Fruit fly (Drosophila melanogaster) whole organism, embryonic: ENCODE results near the gene Patsas.

Source experiments
- CG31365 ChIP-seq: fragments of 200-800 bp; sonication (Bioruptor generic); optimal IDR thresholded peaks from 2 replicates; lab custom pipeline; 2018; ENCODE audit warnings: missing biosample characterization, mild to moderate bottlenecking, missing genetic modification characterization
- CG6765 ChIP-seq: fragments of 200-800 bp; sonication (Bioruptor generic); optimal IDR thresholded peaks from 3 replicates; lab custom pipeline; 2017; ENCODE audit warnings: missing biosample characterization, mild to moderate bottlenecking, missing genetic modification characterization

DNA sequence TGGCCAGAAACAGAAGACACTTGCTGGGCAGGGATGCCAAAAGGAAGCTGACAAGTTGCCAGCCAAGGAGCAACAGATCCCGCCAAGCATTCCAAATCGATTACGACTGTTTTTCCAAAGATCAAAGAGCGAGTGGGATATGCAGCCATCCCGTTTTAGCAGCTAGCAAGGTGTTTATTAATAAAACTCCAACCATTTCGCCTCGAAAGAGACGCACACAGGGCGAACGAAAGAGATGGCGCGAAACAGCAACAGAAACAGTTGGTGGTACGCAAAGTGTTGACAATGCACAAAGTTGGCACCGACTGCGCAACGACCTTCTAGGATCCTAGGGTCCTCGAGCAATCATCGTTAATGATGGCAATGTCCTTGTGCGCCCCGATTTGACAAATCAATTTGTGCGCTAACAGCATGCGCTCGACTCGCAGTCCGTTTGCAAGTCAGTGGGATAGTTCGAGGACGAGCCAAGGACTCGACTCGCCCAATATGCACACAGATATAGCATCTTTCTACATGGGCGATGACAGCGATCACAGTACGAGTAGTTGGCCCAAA, 23.2 kb downstream of the Patsas start:
- TF ChIP-seq CG6765 (no peak), CG31365 (tag; lab: Kevin White, UChicago) (no peak)
